Fruit fly (Drosophila melanogaster): ENCODE results near the gene CG33223.

Gene CG33223

dm6 chrX:8475657-8476056 is 8.0 kb downstream of the CG33223 start:
- TF ChIP-seq CG1603 (tag; optimal IDR thresholded peaks at IDR 0.05) (no peak), CG5180 (GFP tag; optimal IDR thresholded peaks at IDR 0.05) (peak; percentile 29)

- TF ChIP-seq CG14441 (GFP tag; IDR thresholded peaks at IDR 0.05), result no peak
- TF ChIP-seq Sox100B (GFP tag; optimal IDR thresholded peaks at IDR 0.05), result no peak
- no peak for TF ChIP-seq lola (GFP tag; optimal IDR thresholded peaks at IDR 0.05)
- TF ChIP-seq dati (GFP tag; IDR thresholded peaks at IDR 0.05), result no peak
- no peak for TF ChIP-seq lab (GFP tag; optimal IDR thresholded peaks at IDR 0.05)
- no peak for TF ChIP-seq wor (GFP tag; IDR thresholded peaks at IDR 0.05)
These were observed 10.3 kb downstream of the CG33223 start, which contains the start of gene Cp7Fb for dm6 chrX:8473339-8473887. Gene Cp7Fb, plus strand, starts transcription at chrX:8473837.

dm6 chrX:8470588-8470987 is 13.1 kb downstream of the CG33223 start, which contains the start of gene Cp7Fa:
Gene Cp7Fa, plus strand, starts transcription at chrX:8470888.
- TF ChIP-seq hkb (optimal IDR thresholded peaks at IDR 0.05), result no peak
- no peak for TF ChIP-seq hkb (GFP tag; IDR thresholded peaks at IDR 0.05)

- TF ChIP-seq pnt (GFP tag; optimal IDR thresholded peaks at IDR 0.05) (no peak), repo (GFP tag; optimal IDR thresholded peaks at IDR 0.05) (no peak), CG17912 (GFP tag; optimal IDR thresholded peaks at IDR 0.05) (no peak), CG13775 (GFP tag; optimal IDR thresholded peaks at IDR 0.05) (no peak), Pdp1 (GFP tag; optimal IDR thresholded peaks at IDR 0.05) (peak in 1 of 2 experiments; percentile 68), crp (GFP tag; optimal IDR thresholded peaks at IDR 0.05) (no peak), CG9932 (GFP tag; IDR thresholded peaks at IDR 0.05) (no peak)
These were observed 14.1 kb downstream of the CG33223 start for dm6 chrX:8469606-8470005.

dm6 chrX:8468962-8469459 is 14.7 kb downstream of the CG33223 start, which contains the start of gene CG12116:
Gene CG12116, minus strand, starts transcription at chrX:8469012.
- TF ChIP-seq sug (tag; optimal IDR thresholded peaks at IDR 0.05) (peak; percentile 25), CG14860 (GFP tag; IDR thresholded peaks at IDR 0.05; ENCODE audit: partially characterized antibody) (no peak), Xbp1 (GFP tag; optimal IDR thresholded peaks at IDR 0.05) (no peak), Pdp1 (GFP tag; optimal IDR thresholded peaks at IDR 0.05) (peak in 1 of 2 experiments; percentile 24), CG10321 (GFP tag; IDR thresholded peaks at IDR 0.05) (no peak), CG4820 (GFP tag; optimal IDR thresholded peaks at IDR 0.05) (no peak), Adf1 (GFP tag; IDR thresholded peaks at IDR 0.05) (no peak), CG11247 (GFP tag; IDR thresholded peaks at IDR 0.05) (no peak), dysf (GFP tag; IDR thresholded peaks at IDR 0.05) (no peak), CG2712 (tag; optimal IDR thresholded peaks at IDR 0.05) (no peak), caup (GFP tag; optimal IDR thresholded peaks at IDR 0.05; ENCODE audit: severe bottlenecking) (no peak)

dm6 chrX:8466729-8467215 is 16.9 kb downstream of the CG33223 start:
- TF ChIP-seq CG12104 (GFP tag; optimal IDR thresholded peaks at IDR 0.05), result no peak
- TF ChIP-seq aop (GFP tag; IDR thresholded peaks at IDR 0.05), result no peak
- no peak for TF ChIP-seq CG9797 (GFP tag; optimal IDR thresholded peaks at IDR 0.05)
- no peak for TF ChIP-seq CG14014 (GFP tag; IDR thresholded peaks at IDR 0.05)
- peak; percentile 20 for TF ChIP-seq CG8281 (tag; optimal IDR thresholded peaks at IDR 0.05)
- TF ChIP-seq crc (GFP tag; optimal IDR thresholded peaks at IDR 0.05), result no peak
- TF ChIP-seq CG31224 (GFP tag; IDR thresholded peaks at IDR 0.05), result no peak
- peak; percentile 91 for TF ChIP-seq CG11504 (tag; optimal IDR thresholded peaks at IDR 0.05)
- peak; percentile 4 for TF ChIP-seq sens (GFP tag)
- no peak for TF ChIP-seq peb (GFP tag; IDR thresholded peaks at IDR 0.05)
- no peak for TF ChIP-seq CG32767 (GFP tag; IDR thresholded peaks at IDR 0.05)
- TF ChIP-seq CG5245 (GFP tag; optimal IDR thresholded peaks at IDR 0.05), result no peak
- TF ChIP-seq pfk (GFP tag; optimal IDR thresholded peaks at IDR 0.05), result no peak
- TF ChIP-seq CG7786 (GFP tag; optimal IDR thresholded peaks at IDR 0.05), result no peak
